Fruit fly (Drosophila melanogaster): ENCODE results near the gene Srlp.

The Srlp gene

DNA sequence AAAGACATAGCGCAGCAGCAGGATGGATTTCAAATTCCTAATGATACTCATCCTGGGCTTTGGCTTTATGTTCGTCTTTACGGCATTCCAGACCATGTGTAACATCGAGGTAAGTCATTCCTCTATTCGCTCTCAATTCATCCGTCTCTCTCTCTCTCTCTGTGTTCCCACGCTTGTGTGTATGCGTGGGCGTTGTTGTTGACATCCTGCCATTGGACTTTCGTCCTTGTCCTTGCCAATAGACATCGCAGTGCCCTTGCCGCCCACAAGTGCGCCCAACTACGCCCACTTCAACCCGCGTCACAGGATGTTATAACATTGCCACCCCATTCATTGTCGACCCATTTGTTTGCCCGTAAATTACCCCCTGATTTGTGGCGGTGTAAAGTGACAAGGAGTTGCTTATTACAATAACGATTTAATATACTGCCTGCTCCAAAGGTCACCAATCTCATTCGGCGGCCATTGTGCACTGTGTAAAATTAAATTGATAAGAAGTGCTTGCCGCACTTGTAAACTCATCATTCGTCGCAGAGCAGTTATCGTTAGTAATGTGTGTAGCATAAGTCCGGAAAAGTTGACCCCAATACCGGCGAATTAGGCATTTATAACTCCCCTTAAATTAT lies 15.8 kb downstream of the Srlp start (continued):
- TF ChIP-seq maf-S (GFP tag; optimal IDR thresholded peaks at IDR 0.05) (no peak), CG8478 (optimal IDR thresholded peaks at IDR 0.05) (peak; percentile 19), Lim3 (GFP tag; IDR thresholded peaks at IDR 0.05) (no peak), CG10147 (GFP tag; optimal IDR thresholded peaks at IDR 0.05) (no peak), Lhr (GFP tag; optimal IDR thresholded peaks at IDR 0.05) (no peak), CG1602 (GFP tag; optimal IDR thresholded peaks at IDR 0.05) (no peak), ATbp (GFP tag; optimal IDR thresholded peaks at IDR 0.05) (peak; percentile 20), CG10979 (tag; optimal IDR thresholded peaks at IDR 0.05) (no peak), Drgx (GFP tag; IDR thresholded peaks at IDR 0.05) (no peak), odd (GFP tag; optimal IDR thresholded peaks at IDR 0.05) (no peak), kay (GFP tag; optimal IDR thresholded peaks at IDR 0.05) (no peak), CG2712 (tag; optimal IDR thresholded peaks at IDR 0.05) (no peak), Atf6 (GFP tag; IDR thresholded peaks at IDR 0.05) (no peak), vfl (GFP tag; optimal IDR thresholded peaks at IDR 0.05) (no peak)

DNA sequence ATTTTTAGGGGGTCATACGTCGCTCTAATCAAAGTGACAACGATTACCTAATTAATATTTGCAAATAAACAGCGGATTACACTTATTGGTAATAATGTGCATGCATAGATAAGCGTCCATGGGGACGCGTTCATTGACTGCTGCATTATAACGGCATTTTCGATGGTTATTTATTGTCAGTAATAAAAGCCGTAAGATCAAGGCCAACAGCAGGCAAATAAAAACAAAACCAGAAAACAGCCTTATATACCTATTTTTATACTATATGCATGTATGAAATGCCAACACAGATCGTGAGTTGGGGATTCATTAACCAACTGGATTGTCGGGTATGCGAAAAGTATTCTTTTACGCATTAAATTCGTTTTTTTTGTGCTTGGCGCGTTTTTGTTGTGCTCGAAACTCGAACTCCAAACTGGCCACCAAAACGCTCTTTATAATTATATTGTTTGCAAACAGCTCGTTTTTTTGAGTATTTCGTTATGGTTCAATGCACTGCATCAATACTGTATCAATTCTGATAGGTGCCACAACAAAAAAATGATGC lies 16.9 kb downstream of the Srlp start:
- no peak for TF ChIP-seq CG13624 (GFP tag; optimal IDR thresholded peaks at IDR 0.05)
- TF ChIP-seq CG1647 (GFP tag; optimal IDR thresholded peaks at IDR 0.05) = no peak
- peak in 1 of 2 experiments; percentile 28 for TF ChIP-seq Pdp1 (GFP tag; optimal IDR thresholded peaks at IDR 0.05)
- no peak for TF ChIP-seq CG17612 (GFP tag; IDR thresholded peaks at IDR 0.05)
- no peak for TF ChIP-seq CG17802 (tag; optimal IDR thresholded peaks at IDR 0.05)
- TF ChIP-seq jing (GFP tag; optimal IDR thresholded peaks at IDR 0.05) = no peak
- TF ChIP-seq CG3726 (GFP tag; IDR thresholded peaks at IDR 0.05) = no peak
- no peak for TF ChIP-seq CG32767 (GFP tag; IDR thresholded peaks at IDR 0.05)
- no peak for TF ChIP-seq MTF-1 (GFP tag; optimal IDR thresholded peaks at IDR 0.05; ENCODE audit: borderline replicate concordance)
- TF ChIP-seq CG15269 (tag; optimal IDR thresholded peaks at IDR 0.05) = no peak
- TF ChIP-seq gt (GFP tag; IDR thresholded peaks at IDR 0.05) = no peak
- no peak for TF ChIP-seq wor (GFP tag; IDR thresholded peaks at IDR 0.05)
- TF ChIP-seq cg (GFP tag; optimal IDR thresholded peaks at IDR 0.05) = no peak
- no peak for TF ChIP-seq Bdp1 (GFP tag; optimal IDR thresholded peaks at IDR 0.05)
- no peak for TF ChIP-seq Drgx (GFP tag; IDR thresholded peaks at IDR 0.05)
- no peak for TF ChIP-seq danr (GFP tag; IDR thresholded peaks at IDR 0.05)
- no peak for TF ChIP-seq HmgZ (tag; optimal IDR thresholded peaks at IDR 0.05)
- TF ChIP-seq sd (tag; optimal IDR thresholded peaks at IDR 0.05) = peak; percentile 30
- no peak for TF ChIP-seq HLH3B (GFP tag; IDR thresholded peaks at IDR 0.05)
- peak; percentile 58 for TF ChIP-seq CG13894 (tag; optimal IDR thresholded peaks at IDR 0.05)
- no peak for TF ChIP-seq Oaz (GFP tag; IDR thresholded peaks at IDR 0.05)
- TF ChIP-seq CG6254 (GFP tag; optimal IDR thresholded peaks at IDR 0.05) = no peak
- no peak for TF ChIP-seq z (GFP tag; IDR thresholded peaks at IDR 0.05)
- no peak for TF ChIP-seq row (GFP tag; IDR thresholded peaks at IDR 0.05)
- TF ChIP-seq dmrt99B (tag; optimal IDR thresholded peaks at IDR 0.05) = no peak
- peak; percentile 83; the same call in 2 of the 4 replicates for TF ChIP-seq chinmo (GFP tag; IDR thresholded peaks at IDR 0.05; ENCODE audit: partially characterized antibody)
- no peak for TF ChIP-seq grau (tag; optimal IDR thresholded peaks at IDR 0.05)
- TF ChIP-seq CG3065 (GFP tag; optimal IDR thresholded peaks at IDR 0.05) = no peak
- no peak for TF ChIP-seq crp (GFP tag; optimal IDR thresholded peaks at IDR 0.05)
- TF ChIP-seq Lhr (GFP tag; optimal IDR thresholded peaks at IDR 0.05) = no peak
- peak; percentile 40 for TF ChIP-seq abd-A (tag; optimal IDR thresholded peaks at IDR 0.05)
- TF ChIP-seq ci (GFP tag; IDR thresholded peaks at IDR 0.05) = no peak
